Fruit fly (Drosophila melanogaster) whole organism, embryonic: ENCODE measurements around the gene CG13700.

Source experiments
- Asciz ChIP-seq: fragments of 200-800 bp; sonication (Bioruptor generic); optimal IDR thresholded peaks from 2 replicates; lab custom pipeline; 2017; ENCODE audit warnings: missing biosample characterization, mild to moderate bottlenecking, missing genetic modification characterization, missing genetic modification reagents
- Bteb2 ChIP-seq: fragments of 200-800 bp; sonication (Bioruptor generic); optimal IDR thresholded peaks from 2 replicates; lab custom pipeline; 2016; ENCODE audit warnings: missing biosample characterization, missing genetic modification characterization
- CG10366 ChIP-seq: fragments of 200-800 bp; sonication (Bioruptor generic); IDR thresholded peaks from 2 replicates; pipeline ENCODE4 v1.3.6; 2022; ENCODE audit warnings: missing biosample characterization, missing genetic modification characterization
- CG10959 ChIP-seq: fragments of 200-800 bp; sonication (Bioruptor generic); IDR thresholded peaks from 2 replicates; pipeline ENCODE4 v1.3.6; 2022; ENCODE audit warnings: missing biosample characterization, missing genetic modification characterization
- CG11093 ChIP-seq: fragments of 200-800 bp; sonication (Bioruptor generic); IDR thresholded peaks from 3 replicates; pipeline ENCODE4 v1.3.6; 2022; ENCODE audit warnings: missing biosample characterization, missing genetic modification characterization
- CG12236 ChIP-seq: fragments of 200-800 bp; sonication (Bioruptor generic); optimal IDR thresholded peaks from 2 replicates; lab custom pipeline; 2016; ENCODE audit warnings: missing biosample characterization, missing genetic modification characterization
- CG13624 ChIP-seq: fragments of 200-800 bp; sonication (Bioruptor generic); optimal IDR thresholded peaks from 2 replicates; lab custom pipeline; 2016; ENCODE audit warnings: missing biosample characterization, missing genetic modification characterization
- CG15479 ChIP-seq: fragments of 200-800 bp; sonication (Bioruptor generic); optimal IDR thresholded peaks from 3 replicates; lab custom pipeline; 2019; ENCODE audit warnings: missing biosample characterization, mild to moderate bottlenecking, missing genetic modification characterization, moderate library complexity
- CG17328 ChIP-seq: fragments of 200-800 bp; sonication (Bioruptor generic); IDR thresholded peaks from 2 replicates; pipeline ENCODE4 v1.3.6; 2022; ENCODE audit warnings: missing biosample characterization, missing genetic modification characterization
- CG2199 ChIP-seq: fragments of 200-800 bp; sonication (Bioruptor generic); IDR thresholded peaks from 3 replicates; pipeline ENCODE4 v1.3.6; 2022; ENCODE audit warnings: missing biosample characterization, missing genetic modification characterization
- CG4282 ChIP-seq: fragments of 200-800 bp; sonication (Bioruptor generic); optimal IDR thresholded peaks from 2 replicates; lab custom pipeline; 2016; ENCODE audit warnings: missing biosample characterization, missing genetic modification characterization
- CG4328 ChIP-seq: fragments of 200-800 bp; sonication (Bioruptor generic); optimal IDR thresholded peaks from 3 replicates; lab custom pipeline; 2017; ENCODE audit warnings: missing biosample characterization, missing genetic modification reagents, missing genetic modification characterization
- CG7963 ChIP-seq: fragments of 200-800 bp; sonication (Bioruptor generic); IDR thresholded peaks from 3 replicates; pipeline ENCODE4 v1.3.6; 2022; ENCODE audit warnings: missing biosample characterization, missing genetic modification characterization; ENCODE audit not compliant: partially characterized antibody
- CG8359 ChIP-seq: fragments of 200-800 bp; sonication (Bioruptor generic); optimal IDR thresholded peaks from 2 replicates; lab custom pipeline; 2017; ENCODE audit warnings: missing biosample characterization, mild to moderate bottlenecking, missing genetic modification characterization, borderline replicate concordance
- CG8388 ChIP-seq: fragments of 200-800 bp; sonication (Bioruptor generic); optimal IDR thresholded peaks from 2 replicates; lab custom pipeline; 2019; ENCODE audit warnings: missing biosample characterization, mild to moderate bottlenecking, missing genetic modification characterization, moderate library complexity
- CG9797 ChIP-seq: fragments of 200-800 bp; sonication (Bioruptor generic); optimal IDR thresholded peaks from 3 replicates; lab custom pipeline; 2018; ENCODE audit warnings: missing biosample characterization, mild to moderate bottlenecking, missing genetic modification characterization
- CG9817 ChIP-seq: fragments of 200-800 bp; sonication (Bioruptor generic); optimal IDR thresholded peaks from 2 replicates; lab custom pipeline; 2018; ENCODE audit warnings: missing biosample characterization, mild to moderate bottlenecking, missing genetic modification characterization, moderate library complexity
- CG9876 ChIP-seq: fragments of 200-800 bp; sonication (Bioruptor generic); optimal IDR thresholded peaks from 2 replicates; lab custom pipeline; 2016; ENCODE audit warnings: missing biosample characterization, missing genetic modification characterization
- Deaf1 ChIP-seq: fragments of 200-800 bp; optimal IDR thresholded peaks from 3 replicates; lab custom pipeline; 2019; ENCODE audit warnings: missing biosample characterization, mild to moderate bottlenecking, missing genetic modification characterization, moderate library complexity
- Dp ChIP-seq: fragments of 200-800 bp; sonication (Bioruptor generic); optimal IDR thresholded peaks from 2 replicates; lab custom pipeline; 2018; ENCODE audit warnings: missing biosample characterization, mild to moderate bottlenecking, missing genetic modification characterization, moderate library complexity
- Eip74EF ChIP-seq, 2 experiments: fragments of 200-800 bp in 1 of 2; fragments of >200 bp in 1 of 2; sonication (Bioruptor generic) in 1 of 2; optimal IDR thresholded peaks; 2 replicates each; lab custom pipeline; 2017 to 2019; ENCODE audit warnings: missing biosample characterization in 2 of 2, missing genetic modification characterization in 2 of 2, mild to moderate bottlenecking in 1 of 2, moderate library complexity in 1 of 2
- Elba2 ChIP-seq: fragments of 200-800 bp; sonication (Bioruptor generic); optimal IDR thresholded peaks from 3 replicates; lab custom pipeline; 2016; ENCODE audit warnings: missing biosample characterization, missing genetic modification characterization
- Fer3 ChIP-seq: fragments of 200-800 bp; sonication (Bioruptor generic); optimal IDR thresholded peaks from 2 replicates; lab custom pipeline; 2018; ENCODE audit warnings: missing biosample characterization, mild to moderate bottlenecking, missing genetic modification characterization, moderate library complexity
- HLH3B ChIP-seq: fragments of 200-800 bp; sonication (Bioruptor generic); IDR thresholded peaks from 2 replicates; pipeline ENCODE4 v1.3.6; 2022; ENCODE audit warnings: missing biosample characterization, missing genetic modification characterization
- Hr78 ChIP-seq, 2 experiments: fragments of 200-800 bp in 1 of 2; fragments of >200 bp in 1 of 2; sonication (Bioruptor generic) in 1 of 2; optimal IDR thresholded peaks; 2 replicates each; lab custom pipeline; 2017 to 2019; ENCODE audit warnings: missing biosample characterization in 2 of 2, missing genetic modification characterization in 2 of 2, mild to moderate bottlenecking in 1 of 2, moderate library complexity in 1 of 2
- Jarid2 ChIP-seq: fragments of 200-800 bp; sonication (Bioruptor generic); optimal IDR thresholded peaks from 3 replicates; lab custom pipeline; 2017; ENCODE audit warnings: mild to moderate bottlenecking, missing biosample characterization, missing genetic modification reagents, missing genetic modification characterization
- Max ChIP-seq: fragments of 200-800 bp; sonication (Bioruptor generic); optimal IDR thresholded peaks from 2 replicates; lab custom pipeline; 2016; ENCODE audit warnings: missing biosample characterization, mild to moderate bottlenecking, missing genetic modification characterization
- NC2α ChIP-seq: fragments of 200-800 bp; sonication (Bioruptor generic); optimal IDR thresholded peaks from 2 replicates; lab custom pipeline; 2016; ENCODE audit warnings: missing biosample characterization, missing genetic modification characterization
- NFAT ChIP-seq: fragments of 200-800 bp; sonication (Bioruptor generic); IDR thresholded peaks from 2 replicates; pipeline ENCODE4 v1.3.6; 2022; ENCODE audit warnings: missing biosample characterization, missing genetic modification characterization
- Pdp1 ChIP-seq, 2 experiments: fragments of 200-800 bp; sonication (Bioruptor generic); optimal IDR thresholded peaks; 3 replicates each; lab custom pipeline; 2016; ENCODE audit warnings: missing biosample characterization in 2 of 2, missing genetic modification characterization in 2 of 2, mild to moderate bottlenecking in 1 of 2, moderate library complexity in 1 of 2
- Scr ChIP-seq: fragments of 200-800 bp; sonication (Bioruptor generic); IDR thresholded peaks from 2 replicates; pipeline ENCODE4 v1.3.6; 2022; ENCODE audit warnings: missing biosample characterization, missing genetic modification characterization; ENCODE audit not compliant: partially characterized antibody
- abd-A ChIP-seq: fragments of 200-800 bp; sonication (Bioruptor generic); optimal IDR thresholded peaks from 3 replicates; lab custom pipeline; 2019; ENCODE audit warnings: missing biosample characterization, mild to moderate bottlenecking, missing genetic modification characterization, moderate library complexity
- az2 ChIP-seq: fragments of 200-800 bp; sonication (Bioruptor generic); optimal IDR thresholded peaks from 3 replicates; lab custom pipeline; 2016; ENCODE audit warnings: missing biosample characterization, missing genetic modification characterization
- chn ChIP-seq: fragments of 200-800 bp; sonication (Bioruptor generic); optimal IDR thresholded peaks from 2 replicates; lab custom pipeline; 2016; ENCODE audit warnings: missing biosample characterization, missing genetic modification characterization
- dimm ChIP-seq: fragments of 200-800 bp; sonication (Bioruptor generic); IDR thresholded peaks from 2 replicates; pipeline ENCODE4 v1.3.6; 2022; ENCODE audit warnings: missing biosample characterization, missing genetic modification characterization
- fd96Cb ChIP-seq: fragments of 200-800 bp; sonication (Bioruptor generic); optimal IDR thresholded peaks from 2 replicates; lab custom pipeline; 2018; ENCODE audit warnings: missing biosample characterization, mild to moderate bottlenecking, missing genetic modification characterization, moderate library complexity
- gsb ChIP-seq: fragments of 200-800 bp; sonication (Bioruptor generic); IDR thresholded peaks from 2 replicates; pipeline ENCODE4 v1.3.6; 2022; ENCODE audit warnings: missing biosample characterization, missing genetic modification characterization
- gsb-n ChIP-seq: fragments of 200-800 bp; sonication (Bioruptor generic); optimal IDR thresholded peaks from 3 replicates; lab custom pipeline; 2018; ENCODE audit warnings: missing biosample characterization, mild to moderate bottlenecking, missing genetic modification characterization
- gt ChIP-seq: fragments of 200-800 bp; sonication (Bioruptor generic); IDR thresholded peaks from 2 replicates; pipeline ENCODE4 v1.3.6; 2022; ENCODE audit warnings: missing biosample characterization, missing genetic modification characterization
- hb ChIP-seq: fragments of 200-800 bp; sonication (Bioruptor generic); IDR thresholded peaks from 3 replicates; pipeline ENCODE4 v1.3.6; 2022; ENCODE audit warnings: missing biosample characterization, missing genetic modification characterization; ENCODE audit not compliant: partially characterized antibody
- hth ChIP-seq: fragments of >200 bp; optimal IDR thresholded peaks from 2 replicates; lab custom pipeline; 2017; ENCODE audit warnings: inconsistent platforms
- odd ChIP-seq: fragments of 200-800 bp; sonication (Bioruptor generic); optimal IDR thresholded peaks from 2 replicates; lab custom pipeline; 2017; ENCODE audit warnings: missing biosample characterization, mild to moderate bottlenecking, missing genetic modification characterization
- peb ChIP-seq: fragments of 200-800 bp; sonication (Bioruptor generic); IDR thresholded peaks from 2 replicates; pipeline ENCODE4 v1.3.6; 2022; ENCODE audit warnings: missing biosample characterization, missing genetic modification characterization
- pum ChIP-seq: fragments of 200-800 bp; sonication (Bioruptor generic); optimal IDR thresholded peaks from 2 replicates; lab custom pipeline; 2016; ENCODE audit warnings: missing biosample characterization, missing genetic modification characterization
- rib ChIP-seq: fragments of 200-800 bp; sonication (Bioruptor generic); IDR thresholded peaks from 2 replicates; pipeline ENCODE4 v1.3.6; 2022; ENCODE audit warnings: missing biosample characterization, missing genetic modification characterization
- scrt ChIP-seq: fragments of 200-800 bp; sonication (Bioruptor generic); optimal IDR thresholded peaks from 2 replicates; lab custom pipeline; 2018; ENCODE audit warnings: missing biosample characterization, mild to moderate bottlenecking, missing genetic modification characterization, moderate library complexity
- sima ChIP-seq: fragments of 200-800 bp; sonication (Bioruptor generic); optimal IDR thresholded peaks from 2 replicates; lab custom pipeline; 2016; ENCODE audit warnings: missing biosample characterization, missing genetic modification characterization
- sisA ChIP-seq: fragments of 200-800 bp; sonication (Bioruptor generic); IDR thresholded peaks from 2 replicates; pipeline ENCODE4 v1.3.6; 2022; ENCODE audit warnings: missing biosample characterization, missing genetic modification characterization
- tup ChIP-seq: fragments of 200-800 bp; sonication (Bioruptor generic); optimal IDR thresholded peaks from 2 replicates; lab custom pipeline; 2016; ENCODE audit warnings: missing biosample characterization, mild to moderate bottlenecking, missing genetic modification characterization, moderate library complexity
- zf30C ChIP-seq: fragments of 200-800 bp; sonication (Bioruptor generic); optimal IDR thresholded peaks from 3 replicates; lab custom pipeline; 2018; ENCODE audit warnings: missing biosample characterization, mild to moderate bottlenecking, missing genetic modification characterization

The CG13700 gene

dm6 chr3L:18281236-18281635 lies 19.8 kb downstream of the CG13700 start (continued):
- TF ChIP-seq Pdp1 (GFP tag; optimal IDR thresholded peaks at IDR 0.05; lab: Kevin White, UChicago) (peak; percentile 88 to 92), scrt (peak; percentile 49), Dp (no peak), Deaf1 (tag; lab: Kevin White, UChicago) (peak; percentile 53), pum (GFP tag; lab: Kevin White, UChicago) (peak; percentile 92), chn (GFP tag; lab: Kevin White, UChicago) (peak; percentile 95), CG9876 (peak; percentile 53), HLH3B (GFP tag; lab: Robert Waterston, UW) (peak; percentile 85), gt (GFP tag; lab: Robert Waterston, UW) (peak; percentile 60; the same call in 1 of the 2 replicates), Fer3 (tag; lab: Kevin White, UChicago) (peak; percentile 62), zf30C (GFP tag; lab: Kevin White, UChicago) (no peak), CG8359 (GFP tag; lab: Kevin White, UChicago) (peak; percentile 84), Max (GFP tag; lab: Kevin White, UChicago) (peak; percentile 84), NFAT (GFP tag; lab: Robert Waterston, UW) (0 out of 2 replicates have a peak, but pooled peaks have one; percentile 34), tup (GFP tag; lab: Kevin White, UChicago) (peak; percentile 82), gsb (no peak; the same call in 1 of the 2 replicates), CG12236 (GFP tag; lab: Kevin White, UChicago) (peak; percentile 89), Jarid2 (GFP tag; lab: Kevin White, UChicago) (peak; percentile 53), CG9797 (peak; percentile 33), abd-A (no peak), Asciz (peak; percentile 58), rib (GFP tag; lab: Robert Waterston, UW) (peak; percentile 36; the same call in 1 of the 2 replicates), CG2199 (GFP tag; lab: Robert Waterston, UW) (peak; percentile 96), NC2α (GFP tag; lab: Kevin White, UChicago) (peak; percentile 71), CG4282 (GFP tag; lab: Kevin White, UChicago) (peak; percentile 44), sisA (peak; percentile 89), az2 (GFP tag; lab: Kevin White, UChicago) (peak; percentile 92), gsb-n (tag; lab: Kevin White, UChicago) (peak; percentile 95), CG15479 (GFP tag; lab: Kevin White, UChicago) (peak; percentile 16), Scr (GFP tag; lab: Robert Waterston, UW) (no peak), fd96Cb (tag; lab: Kevin White, UChicago) (peak; percentile 92), hth (lab: Kevin White, UChicago) (peak; percentile 24), CG4328 (GFP tag; lab: Kevin White, UChicago) (peak; percentile 64), Eip74EF (GFP tag; optimal IDR thresholded peaks at IDR 0.05; lab: Kevin White, UChicago) (peak in 1 of 2 experiments; percentile 77), CG10366 (peak; percentile 82), Hr78 (GFP tag; optimal IDR thresholded peaks at IDR 0.05; lab: Kevin White, UChicago) (peak in 1 of 2 experiments; percentile 72), dimm (GFP tag; lab: Robert Waterston, UW) (peak; percentile 54; the same call in 1 of the 2 replicates), CG7963 (no peak), CG17328 (GFP tag; lab: Robert Waterston, UW) (peak; percentile 96), CG10959 (GFP tag; lab: Robert Waterston, UW) (peak; percentile 98), CG8388 (GFP tag; lab: Kevin White, UChicago) (peak; percentile 93), peb (peak; percentile 90), Bteb2 (GFP tag; lab: Kevin White, UChicago) (peak; percentile 55), CG11093 (GFP tag; lab: Robert Waterston, UW) (peak; percentile 84), Elba2 (GFP tag; lab: Kevin White, UChicago) (peak; percentile 56), CG13624 (peak; percentile 72), hb (GFP tag; lab: Robert Waterston, UW) (no peak), sima (peak; percentile 53), odd (GFP tag; lab: Kevin White, UChicago) (peak; percentile 75), CG9817 (peak; percentile 64)
